Worm (Caenorhabditis elegans): ENCODE results near the gene pin-2.

The pin-2 gene

DNA sequence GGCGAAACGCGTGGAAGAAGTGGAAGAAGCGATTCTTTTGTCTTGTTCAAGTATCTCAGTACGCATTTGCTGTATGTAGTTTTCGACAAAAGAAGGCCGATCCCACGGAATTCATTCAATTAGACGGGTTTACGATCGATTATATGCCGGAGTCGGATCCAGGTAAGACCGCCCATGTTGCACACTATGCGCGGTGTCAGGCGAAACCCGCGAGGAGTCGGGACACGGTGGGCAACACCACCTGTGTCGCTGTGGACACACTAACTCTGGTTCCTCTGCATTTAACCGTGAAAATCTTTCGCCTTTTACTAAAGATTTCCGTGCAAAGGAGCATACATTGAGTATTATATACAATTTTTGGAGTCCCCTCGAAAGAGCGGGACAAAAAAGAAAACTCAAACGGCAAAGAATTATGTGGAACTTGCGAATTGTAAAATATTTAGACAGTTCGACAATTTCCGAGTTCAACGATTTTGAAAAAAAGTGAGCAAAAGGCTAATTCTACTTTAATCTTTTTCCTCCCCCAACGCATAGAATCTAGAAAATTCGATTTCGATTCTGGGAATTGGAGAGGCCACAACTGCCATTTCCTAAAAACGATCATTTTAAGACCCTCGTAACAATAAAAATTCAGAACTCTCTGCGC, 11.7 kb upstream of the pin-2 start (continued):
- TF ChIP-seq unc-39 (tag; optimal IDR thresholded peaks at IDR 0.05) = no peak
- TF ChIP-seq ceh-28 (tag; optimal IDR thresholded peaks at IDR 0.05) = no peak
- no peak for TF ChIP-seq R02D3.7 (tag; optimal IDR thresholded peaks at IDR 0.05)
- no peak for TF ChIP-seq hmg-1.1 (GFP tag; IDR thresholded peaks at IDR 0.05)
- no peak for TF ChIP-seq F26F4.8 (GFP tag; conservative IDR thresholded peaks at IDR 0.05)
- no peak for TF ChIP-seq daf-19 (GFP tag; conservative IDR thresholded peaks at IDR 0.05)
- no peak for TF ChIP-seq skn-1 (tag; optimal IDR thresholded peaks at IDR 0.05)
- TF ChIP-seq nhr-237 (tag; optimal IDR thresholded peaks at IDR 0.05) = no peak
- TF ChIP-seq dpl-1 (GFP tag; optimal IDR thresholded peaks at IDR 0.05) = no peak
- no peak for TF ChIP-seq mep-1 (tag; optimal IDR thresholded peaks at IDR 0.05)
- TF ChIP-seq ceh-44 (GFP tag; IDR thresholded peaks at IDR 0.05) = peak; percentile 82
- TF ChIP-seq spr-3 (GFP tag; optimal IDR thresholded peaks at IDR 0.05) = no peak
- no peak for TF ChIP-seq D1046.2 (GFP tag; IDR thresholded peaks at IDR 0.05)
- no peak for TF ChIP-seq gei-8 (GFP tag; optimal IDR thresholded peaks at IDR 0.05)
- TF ChIP-seq nhr-48 (tag; optimal IDR thresholded peaks at IDR 0.05) = no peak
- TF ChIP-seq ZK546.5 (tag; optimal IDR thresholded peaks at IDR 0.05) = no peak
- no peak for TF ChIP-seq fos-1 (tag; optimal IDR thresholded peaks at IDR 0.05)
- no peak for TF ChIP-seq lin-1 (GFP tag; IDR thresholded peaks at IDR 0.05)
- TF ChIP-seq Y48G9A.11 (GFP tag; IDR thresholded peaks at IDR 0.05) = peak; percentile 74
- no peak for TF ChIP-seq sdz-12 (GFP tag; optimal IDR thresholded peaks at IDR 0.05)
- no peak for TF ChIP-seq mxl-2 (GFP tag; conservative IDR thresholded peaks at IDR 0.05)
- TF ChIP-seq cey-2 (tag; optimal IDR thresholded peaks at IDR 0.05; ENCODE audit: borderline replicate concordance, insufficient read depth) = no peak
- no peak for TF ChIP-seq pqm-1 (tag; optimal IDR thresholded peaks at IDR 0.05)
- no peak for TF ChIP-seq Y5F2A.4 (GFP tag; optimal IDR thresholded peaks at IDR 0.05)
- 0 out of 2 replicates have a peak, but pooled peaks have one; percentile 29 for TF ChIP-seq mdt-29 (GFP tag; IDR thresholded peaks at IDR 0.05)
- peak; percentile 39 for TF ChIP-seq unc-130 (GFP tag; optimal IDR thresholded peaks at IDR 0.05)
- no peak for TF ChIP-seq duxl-1 (tag; optimal IDR thresholded peaks at IDR 0.05; ENCODE audit: poor library complexity)
- no peak for TF ChIP-seq nhr-11 (tag; optimal IDR thresholded peaks at IDR 0.05)
- no peak for TF ChIP-seq set-16 (GFP tag; IDR thresholded peaks at IDR 0.05)
- TF ChIP-seq lir-3 (tag; optimal IDR thresholded peaks at IDR 0.05) = no peak
- TF ChIP-seq snpc-1.2 (GFP tag; IDR thresholded peaks at IDR 0.05) = peak; percentile 95
- TF ChIP-seq daf-8 (GFP tag; IDR thresholded peaks at IDR 0.05) = no peak
- TF ChIP-seq hlh-11 (tag; optimal IDR thresholded peaks at IDR 0.05) = no peak
- TF ChIP-seq egl-43 (GFP tag; IDR thresholded peaks at IDR 0.05) = no peak
- no peak for TF ChIP-seq aly-2 (tag; optimal IDR thresholded peaks at IDR 0.05)
- TF ChIP-seq saeg-2 (GFP tag; IDR thresholded peaks at IDR 0.05) = no peak
- TF ChIP-seq lim-7 (GFP tag; IDR thresholded peaks at IDR 0.05) = 0 out of 2 replicates have a peak, but pooled peaks have one; percentile 49
- no peak for TF ChIP-seq ztf-7 (tag; optimal IDR thresholded peaks at IDR 0.05)
- no peak for TF ChIP-seq php-3 (GFP tag; IDR thresholded peaks at IDR 0.05)
- TF ChIP-seq aha-1 (tag) = peak; percentile 39
- TF ChIP-seq unc-62 (GFP tag; optimal IDR thresholded peaks at IDR 0.05 in 1 of 2) = peak in 1 of 2 experiments; percentile 54
- TF ChIP-seq unc-62 (tag; optimal IDR thresholded peaks at IDR 0.05) = no peak
- no peak for TF ChIP-seq hif-1 (tag; optimal IDR thresholded peaks at IDR 0.05)
- TF ChIP-seq dve-1 (tag; optimal IDR thresholded peaks at IDR 0.05; ENCODE audit: insufficient read depth) = no peak
- TF ChIP-seq F37D6.2 (tag; optimal IDR thresholded peaks at IDR 0.05) = no peak
- TF ChIP-seq zag-1 (tag; optimal IDR thresholded peaks at IDR 0.05) = no peak
- no peak for TF ChIP-seq madf-9 (GFP tag; conservative IDR thresholded peaks at IDR 0.05)
- TF ChIP-seq T26A8.4 (GFP tag; IDR thresholded peaks at IDR 0.05) = no peak
- TF ChIP-seq lin-13 (GFP tag; optimal IDR thresholded peaks at IDR 0.05) = no peak
- TF ChIP-seq nhr-10 (tag; optimal IDR thresholded peaks at IDR 0.05) = no peak
- TF ChIP-seq nhr-76 (tag; optimal IDR thresholded peaks at IDR 0.05) = no peak
- TF ChIP-seq nhr-102 (tag; optimal IDR thresholded peaks at IDR 0.05) = no peak

Data from whole organism, L4 larva.